Fruit fly (Drosophila melanogaster) whole organism, prepupa: ENCODE data around the gene yellow-h.

Experiments used
- CG11294 ChIP-seq: fragments of 200-800 bp; sonication (Bioruptor generic); IDR thresholded peaks from 2 replicates; pipeline ENCODE4 v1.3.6; 2022; ENCODE audit warnings: missing biosample characterization, missing genetic modification characterization
- CG11762 ChIP-seq: fragments of 200-800 bp; sonication (Bioruptor generic); optimal IDR thresholded peaks from 3 replicates; lab custom pipeline; 2016; ENCODE audit warnings: missing biosample characterization, missing genetic modification characterization; ENCODE audit not compliant: insufficient read depth
- CG11902 ChIP-seq: fragments of 200-800 bp; sonication (Bioruptor generic); optimal IDR thresholded peaks from 3 replicates; lab custom pipeline; 2016; ENCODE audit warnings: missing biosample characterization, missing genetic modification characterization
- CG1621 ChIP-seq: fragments of 200-800 bp; sonication (Bioruptor generic); optimal IDR thresholded peaks from 3 replicates; lab custom pipeline; 2018; ENCODE audit warnings: missing biosample characterization, mild to moderate bottlenecking, missing genetic modification characterization
- CG3032 ChIP-seq: fragments of 200-800 bp; optimal IDR thresholded peaks from 2 replicates; lab custom pipeline; 2019; ENCODE audit warnings: missing biosample characterization, mild to moderate bottlenecking, missing genetic modification characterization, moderate library complexity
- CG31627 ChIP-seq: fragments of 200-800 bp; sonication (Bioruptor generic); optimal IDR thresholded peaks from 3 replicates; lab custom pipeline; 2016; ENCODE audit warnings: missing biosample characterization, missing genetic modification characterization
- CG32006 ChIP-seq: fragments of 200-800 bp; sonication (Bioruptor generic); optimal IDR thresholded peaks from 3 replicates; lab custom pipeline; 2017; ENCODE audit warnings: missing biosample characterization, mild to moderate bottlenecking, missing genetic modification characterization
- CG4318 ChIP-seq: fragments of 200-800 bp; sonication (Bioruptor generic); optimal IDR thresholded peaks from 3 replicates; lab custom pipeline; 2017; ENCODE audit warnings: missing biosample characterization, mild to moderate bottlenecking, missing genetic modification characterization
- CG6276 ChIP-seq: fragments of 200-800 bp; sonication (Bioruptor generic); optimal IDR thresholded peaks from 2 replicates; lab custom pipeline; 2017; ENCODE audit warnings: missing biosample characterization, mild to moderate bottlenecking, missing genetic modification characterization
- CG6808 ChIP-seq: fragments of 200-800 bp; sonication (Bioruptor generic); optimal IDR thresholded peaks from 3 replicates; lab custom pipeline; 2017; ENCODE audit warnings: missing biosample characterization, missing genetic modification characterization, mild to moderate bottlenecking, moderate library complexity, missing genetic modification reagents
- CG6854 ChIP-seq: fragments of 200-800 bp; sonication (Bioruptor generic); optimal IDR thresholded peaks from 2 replicates; lab custom pipeline; 2017; ENCODE audit warnings: missing biosample characterization, mild to moderate bottlenecking, missing genetic modification characterization
- CG9139 ChIP-seq: fragments of 200-800 bp; sonication (Bioruptor generic); optimal IDR thresholded peaks from 3 replicates; lab custom pipeline; 2017; ENCODE audit warnings: missing biosample characterization, mild to moderate bottlenecking, missing genetic modification characterization
- Eip75B ChIP-seq: fragments of 200-800 bp; sonication (Bioruptor generic); optimal IDR thresholded peaks from 3 replicates; lab custom pipeline; 2016; ENCODE audit warnings: missing biosample characterization, missing genetic modification characterization
- Eip78C ChIP-seq: fragments of 200-800 bp; sonication (Bioruptor generic); peaks from one replicate; lab custom pipeline; 2016; ENCODE audit warnings: missing biosample characterization, missing genetic modification characterization
- Ets96B ChIP-seq: fragments of 200-800 bp; optimal IDR thresholded peaks from 2 replicates; lab custom pipeline; 2019; ENCODE audit warnings: missing biosample characterization, mild to moderate bottlenecking, missing genetic modification characterization, moderate library complexity
- Gug ChIP-seq: fragments of 200-800 bp; sonication (Bioruptor generic); IDR thresholded peaks from 2 replicates; pipeline ENCODE4 v1.3.6; 2022; ENCODE audit warnings: missing biosample characterization, missing genetic modification characterization
- Met ChIP-seq: fragments of 200-800 bp; sonication (Bioruptor generic); optimal IDR thresholded peaks from 3 replicates; lab custom pipeline; 2016; ENCODE audit warnings: missing biosample characterization, missing genetic modification characterization
- OdsH ChIP-seq: fragments of 200-800 bp; sonication (Bioruptor generic); optimal IDR thresholded peaks from 3 replicates; lab custom pipeline; 2016; ENCODE audit warnings: missing biosample characterization, missing genetic modification characterization
- cyc ChIP-seq: fragments of 200-800 bp; sonication (Bioruptor generic); optimal IDR thresholded peaks from 3 replicates; lab custom pipeline; 2016; ENCODE audit warnings: missing biosample characterization, missing genetic modification characterization
- dsx ChIP-seq: fragments of 200-800 bp; optimal IDR thresholded peaks from 3 replicates; lab custom pipeline; 2019; ENCODE audit warnings: missing biosample characterization, mild to moderate bottlenecking, missing genetic modification characterization, moderate library complexity; ENCODE audit not compliant: poor library complexity, severe bottlenecking
- esn ChIP-seq: fragments of 200-800 bp; sonication (Bioruptor generic); optimal IDR thresholded peaks from 2 replicates; lab custom pipeline; 2016; ENCODE audit warnings: missing biosample characterization, mild to moderate bottlenecking, missing genetic modification characterization, moderate library complexity
- fkh ChIP-seq: fragments of 200-800 bp; sonication (Bioruptor generic); optimal IDR thresholded peaks from 3 replicates; lab custom pipeline; 2017; ENCODE audit warnings: missing biosample characterization, mild to moderate bottlenecking, missing genetic modification characterization, moderate library complexity
- lz ChIP-seq: fragments of 200-800 bp; sonication (Bioruptor generic); optimal IDR thresholded peaks from 3 replicates; lab custom pipeline; 2016; ENCODE audit warnings: missing biosample characterization, missing genetic modification characterization
- pdm3 ChIP-seq: fragments of 200-800 bp; sonication (Bioruptor generic); optimal IDR thresholded peaks from 3 replicates; lab custom pipeline; 2016; ENCODE audit warnings: missing biosample characterization, missing genetic modification characterization
- svp ChIP-seq: fragments of 200-800 bp; sonication (Bioruptor generic); peaks from one replicate; lab custom pipeline; 2016; ENCODE audit warnings: missing biosample characterization, missing genetic modification characterization
- vri ChIP-seq: fragments of 200-800 bp; sonication (Bioruptor generic); optimal IDR thresholded peaks from 3 replicates; lab custom pipeline; 2016; ENCODE audit warnings: missing biosample characterization, mild to moderate bottlenecking, missing genetic modification characterization

Gene yellow-h

dm6 chr4:193386-194334 lies 34.1 kb upstream of the yellow-h start, which contains the start of gene Abcd1:
Abcd1 (minus strand) TSS chr4:193829.
- TF ChIP-seq Ets96B (tag; lab: Kevin White, UChicago) (no peak), CG11294 (GFP tag; lab: Robert Waterston, UW) (no peak), pdm3 (GFP tag; lab: Kevin White, UChicago) (no peak), CG3032 (tag; lab: Kevin White, UChicago) (peak; percentile 40), vri (GFP tag; lab: Kevin White, UChicago) (no peak)

dm6 chr4:205671-206252 lies 22.0 kb upstream of the yellow-h start, which contains the start of gene CG31998:
CG31998 (minus strand) TSS chr4:205945.
- TF ChIP-seq dsx (GFP tag; lab: Kevin White, UChicago) = no peak
- no peak for TF ChIP-seq CG11902 (GFP tag; lab: Kevin White, UChicago)
- peak; percentile 37 for TF ChIP-seq CG3032 (tag; lab: Kevin White, UChicago)
- no peak for TF ChIP-seq pdm3 (GFP tag; lab: Kevin White, UChicago)
- peak; percentile 8 for TF ChIP-seq esn
- no peak for TF ChIP-seq fkh
- TF ChIP-seq cyc (GFP tag; lab: Kevin White, UChicago) = peak; percentile 23

dm6 chr4:210011-210649 lies 17.6 kb upstream of the yellow-h start, which contains the start of gene Crk:
Crk (plus strand) TSS chr4:210224.
- TF ChIP-seq CG31627 (GFP tag; lab: Kevin White, UChicago) (no peak), CG3032 (tag; lab: Kevin White, UChicago) (peak; percentile 24), OdsH (GFP tag; lab: Kevin White, UChicago) (peak; percentile 1), CG4318 (no peak), lz (GFP tag; lab: Kevin White, UChicago) (no peak), Gug (GFP tag; lab: Robert Waterston, UW) (no peak), cyc (GFP tag; lab: Kevin White, UChicago) (peak; percentile 25), CG32006 (no peak), CG11762 (GFP tag; lab: Kevin White, UChicago) (no peak)

dm6 chr4:225824-226223 lies 1.9 kb upstream of the yellow-h start:
- TF ChIP-seq CG6276 (GFP tag; lab: Kevin White, UChicago) (no peak), esn (peak; percentile 30), CG6808 (peak; percentile 15), fkh (peak; percentile 92), OdsH (GFP tag; lab: Kevin White, UChicago) (no peak), CG9139 (GFP tag; lab: Kevin White, UChicago) (peak; percentile 8), Met (GFP tag; lab: Kevin White, UChicago) (peak; percentile 28), Eip75B (GFP tag; lab: Kevin White, UChicago) (peak; percentile 20), CG1621 (tag; lab: Kevin White, UChicago) (no peak), Eip78C (GFP tag; lab: Kevin White, UChicago) (peak; percentile 72)

dm6 chr4:226751-227150 lies 971 bp upstream of the yellow-h start:
- TF ChIP-seq Ets96B (tag; lab: Kevin White, UChicago) (no peak), svp (GFP tag; lab: Kevin White, UChicago) (no peak), CG6854 (GFP tag; lab: Kevin White, UChicago) (no peak), CG6276 (GFP tag; lab: Kevin White, UChicago) (no peak), Eip78C (GFP tag; lab: Kevin White, UChicago) (no peak)
